ENCODE assay signal across 6 worm cellular contexts in the genomic region with DNA sequence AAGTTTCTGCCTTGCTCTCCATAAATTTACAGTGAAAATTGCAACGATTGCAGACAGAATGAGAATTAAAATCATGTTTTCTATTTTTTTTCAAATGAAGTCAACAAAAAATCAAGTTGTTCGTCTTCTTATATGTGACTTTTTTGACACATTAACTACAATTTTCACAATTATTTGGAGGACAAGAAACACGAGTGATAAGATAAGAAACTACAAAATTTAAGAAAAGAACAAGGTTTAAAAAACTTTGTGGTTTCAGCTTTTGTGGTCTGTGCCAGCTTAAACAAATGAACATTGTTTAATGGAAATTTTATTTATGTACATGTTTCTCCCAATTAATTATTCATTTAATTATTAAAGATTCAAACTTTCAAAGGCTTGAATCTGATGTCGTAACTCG.
TF ChIP-seq lines count a peak whose summit lies in the region.

Gene cyp-34A9, minus strand, starts transcription at position 131 of the 400 bp plus-strand sequence.

TF ChIP-seq in whole organism, L1 larva, 84 proteins besides CTCF, POLR2A, EP300 and RAD21:
- TF ChIP-seq tbx-2 (tag; optimal IDR thresholded peaks at IDR 0.05; lab: Kevin White, UChicago) (no peak), nhr-85 (tag; lab: Kevin White, UChicago) (peak; percentile 4), ceh-63 (GFP tag; optimal IDR thresholded peaks at IDR 0.05; lab: Kevin White, UChicago) (no peak), nhr-20 (tag; optimal IDR thresholded peaks at IDR 0.05; lab: Kevin White, UChicago) (peak; percentile 69), nhr-90 (tag; optimal IDR thresholded peaks at IDR 0.05; lab: Kevin White, UChicago; ENCODE audit: poor library complexity) (peak; percentile 8), mef-2 (tag; optimal IDR thresholded peaks at IDR 0.05; lab: Kevin White, UChicago) (no peak), lin-35 (GFP tag; optimal IDR thresholded peaks at IDR 0.05; lab: Kevin White, UChicago) (peak in 1 of 2 experiments; percentile 14), nhr-71 (tag; optimal IDR thresholded peaks at IDR 0.05; lab: Kevin White, UChicago) (peak; percentile 13), egl-27 (tag; optimal IDR thresholded peaks at IDR 0.05; lab: Kevin White, UChicago) (no peak), elt-2 (tag; optimal IDR thresholded peaks at IDR 0.05; lab: Kevin White, UChicago) (peak; percentile 66), swsn-7 (tag; optimal IDR thresholded peaks at IDR 0.05; lab: Kevin White, UChicago) (no peak), elt-3 (tag; optimal IDR thresholded peaks at IDR 0.05; lab: Kevin White, UChicago) (peak in 4 of 6 experiments; percentile 3 to 65 (median 30))
TF ChIP-seq in whole organism, L1 larva: peak in this region for 7.

TF ChIP-seq in whole organism, L2 larva, 48 proteins besides CTCF, POLR2A, EP300 and RAD21:
- TF ChIP-seq fos-1 (tag; optimal IDR thresholded peaks at IDR 0.05; lab: Kevin White, UChicago) (peak; percentile 36), sma-9 (GFP tag; optimal IDR thresholded peaks at IDR 0.05; lab: Kevin White, UChicago) (peak; percentile 58), sma-9 (tag; optimal IDR thresholded peaks at IDR 0.05; lab: Kevin White, UChicago) (no peak), ztf-4 (tag; optimal IDR thresholded peaks at IDR 0.05; lab: Kevin White, UChicago) (no peak)

TF ChIP-seq in whole organism, L3 larva, 47 proteins besides CTCF, POLR2A, EP300 and RAD21 (continues in another document):
- TF ChIP-seq skn-1 (tag; optimal IDR thresholded peaks at IDR 0.05; lab: Kevin White, UChicago) (no peak), nhr-67 (tag; optimal IDR thresholded peaks at IDR 0.05; lab: Kevin White, UChicago) (no peak), daf-12 (tag; optimal IDR thresholded peaks at IDR 0.05; lab: Kevin White, UChicago) (no peak), ceh-16 (tag; optimal IDR thresholded peaks at IDR 0.05; lab: Kevin White, UChicago) (no peak), lin-39 (tag; optimal IDR thresholded peaks at IDR 0.05; lab: Kevin White, UChicago) (no peak), nhr-43 (tag; optimal IDR thresholded peaks at IDR 0.05; lab: Kevin White, UChicago; ENCODE audit: poor library complexity, severe bottlenecking) (no peak), pqm-1 (tag; optimal IDR thresholded peaks at IDR 0.05; lab: Kevin White, UChicago) (peak; percentile 71), jun-1 (tag; optimal IDR thresholded peaks at IDR 0.05; lab: Kevin White, UChicago) (no peak), elt-2 (tag; optimal IDR thresholded peaks at IDR 0.05; lab: Kevin White, UChicago) (peak; percentile 80), ceh-9 (tag; optimal IDR thresholded peaks at IDR 0.05; lab: Kevin White, UChicago) (no peak), pha-4 (tag; optimal IDR thresholded peaks at IDR 0.05; lab: Kevin White, UChicago) (peak; percentile 10), elt-1 (tag; optimal IDR thresholded peaks at IDR 0.05; lab: Kevin White, UChicago) (no peak), fkh-10 (GFP tag; optimal IDR thresholded peaks at IDR 0.05; lab: Kevin White, UChicago) (no peak), hmg-11 (tag; optimal IDR thresholded peaks at IDR 0.05; lab: Kevin White, UChicago) (no peak), lsy-12 (tag; optimal IDR thresholded peaks at IDR 0.05; lab: Kevin White, UChicago) (no peak), eor-1 (tag; optimal IDR thresholded peaks at IDR 0.05; lab: Kevin White, UChicago) (no peak), egl-27 (tag; optimal IDR thresholded peaks at IDR 0.05; lab: Kevin White, UChicago) (no peak), R02D3.7 (tag; optimal IDR thresholded peaks at IDR 0.05; lab: Kevin White, UChicago) (no peak), ZK546.5 (tag; optimal IDR thresholded peaks at IDR 0.05; lab: Kevin White, UChicago) (no peak)

TF ChIP-seq in whole organism, L4 larva, 104 proteins besides CTCF, POLR2A, EP300 and RAD21 (continues in another document):
- TF ChIP-seq nhr-102 (tag; optimal IDR thresholded peaks at IDR 0.05; lab: Kevin White, UChicago) = peak; percentile 53
- TF ChIP-seq Y75B8A.6 (GFP tag; IDR thresholded peaks at IDR 0.05; lab: Robert Waterston, UW) = no peak
- TF ChIP-seq R02D3.7 (tag; optimal IDR thresholded peaks at IDR 0.05; lab: Kevin White, UChicago) = no peak
- no peak for TF ChIP-seq ztf-7 (tag; optimal IDR thresholded peaks at IDR 0.05; lab: Kevin White, UChicago)
- no peak for TF ChIP-seq lsy-2 (tag; optimal IDR thresholded peaks at IDR 0.05; lab: Kevin White, UChicago)
- no peak for TF ChIP-seq T20F7.1 (GFP tag; optimal IDR thresholded peaks at IDR 0.05; lab: Kevin White, UChicago)
- no peak for TF ChIP-seq fkh-10 (GFP tag; optimal IDR thresholded peaks at IDR 0.05; lab: Kevin White, UChicago)
- no peak for TF ChIP-seq snpc-1.2 (GFP tag; IDR thresholded peaks at IDR 0.05; lab: Robert Waterston, UW)
- TF ChIP-seq ZK546.5 (tag; optimal IDR thresholded peaks at IDR 0.05; lab: Kevin White, UChicago) = no peak
- no peak for TF ChIP-seq ceh-28 (tag; optimal IDR thresholded peaks at IDR 0.05; lab: Kevin White, UChicago)
- no peak for TF ChIP-seq daf-12 (tag; optimal IDR thresholded peaks at IDR 0.05; lab: Kevin White, UChicago)
- no peak for TF ChIP-seq php-3 (GFP tag; IDR thresholded peaks at IDR 0.05; lab: Robert Waterston, UW)
- TF ChIP-seq arid-1 (GFP tag; conservative IDR thresholded peaks at IDR 0.05; lab: Robert Waterston, UW) = no peak
- TF ChIP-seq lin-38 (GFP tag; IDR thresholded peaks at IDR 0.05; lab: Robert Waterston, UW) = no peak
- TF ChIP-seq mes-2 (tag; optimal IDR thresholded peaks at IDR 0.05; lab: Kevin White, UChicago; ENCODE audit: poor library complexity, severe bottlenecking) = no peak
- TF ChIP-seq F37D6.2 (tag; optimal IDR thresholded peaks at IDR 0.05; lab: Kevin White, UChicago) = no peak
- TF ChIP-seq unc-62 (GFP tag; optimal IDR thresholded peaks at IDR 0.05 in 1 of 2; lab: Kevin White, UChicago) = no peak
- TF ChIP-seq unc-62 (tag; optimal IDR thresholded peaks at IDR 0.05; lab: Kevin White, UChicago) = no peak
- peak; percentile 27 for TF ChIP-seq hlh-30 (tag; optimal IDR thresholded peaks at IDR 0.05; lab: Kevin White, UChicago; ENCODE audit: insufficient read depth)

TF ChIP-seq in whole organism, late embryonic, 69 proteins besides CTCF, POLR2A, EP300 and RAD21:
- no peak for TF ChIP-seq tbx-7 (tag; optimal IDR thresholded peaks at IDR 0.05; lab: Kevin White, UChicago)
- TF ChIP-seq elt-2 (tag; optimal IDR thresholded peaks at IDR 0.05; lab: Kevin White, UChicago) = peak; percentile 2

TF ChIP-seq in whole organism, young adult, 124 proteins besides CTCF, POLR2A, EP300 and RAD21:
- TF ChIP-seq nhr-80 (tag; optimal IDR thresholded peaks at IDR 0.05; lab: Kevin White, UChicago) = peak; percentile 42
- no peak for TF ChIP-seq dpl-1 (GFP tag; optimal IDR thresholded peaks at IDR 0.05; lab: Kevin White, UChicago)
